Worm (Caenorhabditis elegans) whole organism, midembryonic: ENCODE measurements around the gene K08F4.5.

ENCODE experiments used
- cog-1 ChIP-seq: sonication (generic microtip); optimal IDR thresholded peaks from 2 replicates; lab custom pipeline; 2016; ENCODE audit warnings: missing genetic modification characterization, missing compliant biosample characterization
- flt-1 ChIP-seq: fragments of 200-800 bp; sonication (Bioruptor generic); IDR thresholded peaks from 2 replicates; pipeline ENCODE4 v1.3.6; 2022; ENCODE audit warnings: missing genetic modification characterization, missing compliant biosample characterization
- tab-1 ChIP-seq: fragments of 200-800 bp; sonication (Bioruptor generic); IDR thresholded peaks from 2 replicates; pipeline ENCODE4 v1.3.6; 2022; ENCODE audit warnings: missing genetic modification characterization, missing compliant biosample characterization

DNA sequence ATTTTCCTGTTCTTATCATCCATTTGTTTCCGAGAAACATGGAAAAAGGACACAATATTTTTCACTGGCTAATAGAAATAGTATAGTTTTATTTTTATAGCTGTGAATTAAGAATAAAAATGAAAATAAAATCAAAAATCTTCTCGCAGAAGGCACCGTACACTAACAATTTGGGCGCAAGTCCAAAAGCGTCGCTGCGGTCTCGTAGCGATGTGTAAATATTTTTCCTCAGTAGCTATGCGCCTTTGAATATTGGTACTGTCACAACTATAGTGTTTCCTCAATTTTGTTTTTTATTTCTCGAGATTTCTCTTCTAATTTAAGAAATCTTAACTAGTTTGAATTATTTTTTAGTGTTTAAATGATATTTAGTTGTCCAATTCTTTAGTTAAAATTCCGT, 21.3 kb upstream of the K08F4.5 start:
- no peak for TF ChIP-seq cog-1
- TF ChIP-seq tab-1, result no peak
- no peak for TF ChIP-seq flt-1 (GFP tag; lab: Robert Waterston, UW)
